Worm (Caenorhabditis elegans) whole organism, midembryonic: ENCODE measurements around the gene sqv-2.

ENCODE experiments used
- T22C8.4 ChIP-seq: fragments of 200-800 bp; sonication (Bioruptor generic); IDR thresholded peaks from 2 replicates; pipeline ENCODE4 v1.3.6; 2022; ENCODE audit warnings: missing genetic modification characterization, missing compliant biosample characterization
- cog-1 ChIP-seq: sonication (generic microtip); optimal IDR thresholded peaks from 2 replicates; lab custom pipeline; 2016; ENCODE audit warnings: missing genetic modification characterization, missing compliant biosample characterization
- flt-1 ChIP-seq: fragments of 200-800 bp; sonication (Bioruptor generic); IDR thresholded peaks from 2 replicates; pipeline ENCODE4 v1.3.6; 2022; ENCODE audit warnings: missing genetic modification characterization, missing compliant biosample characterization
- klf-2 ChIP-seq: fragments of 200-800 bp; sonication (Bioruptor generic); conservative IDR thresholded peaks from 2 replicates; pipeline ENCODE4 v1.3.6; 2022; ENCODE audit warnings: missing genetic modification reagents, missing genetic modification characterization, missing compliant biosample characterization
- ref-1 ChIP-seq: fragments of 200-800 bp; sonication (Bioruptor generic); conservative IDR thresholded peaks from 2 replicates; pipeline ENCODE4 v1.3.6; 2022; ENCODE audit warnings: missing genetic modification reagents, missing genetic modification characterization, missing compliant biosample characterization
- ztf-23 ChIP-seq: fragments of 200-800 bp; sonication (Bioruptor generic); IDR thresholded peaks from 2 replicates; pipeline ENCODE4 v1.3.6; 2022; ENCODE audit warnings: missing genetic modification reagents, missing genetic modification characterization, missing compliant biosample characterization

DNA sequence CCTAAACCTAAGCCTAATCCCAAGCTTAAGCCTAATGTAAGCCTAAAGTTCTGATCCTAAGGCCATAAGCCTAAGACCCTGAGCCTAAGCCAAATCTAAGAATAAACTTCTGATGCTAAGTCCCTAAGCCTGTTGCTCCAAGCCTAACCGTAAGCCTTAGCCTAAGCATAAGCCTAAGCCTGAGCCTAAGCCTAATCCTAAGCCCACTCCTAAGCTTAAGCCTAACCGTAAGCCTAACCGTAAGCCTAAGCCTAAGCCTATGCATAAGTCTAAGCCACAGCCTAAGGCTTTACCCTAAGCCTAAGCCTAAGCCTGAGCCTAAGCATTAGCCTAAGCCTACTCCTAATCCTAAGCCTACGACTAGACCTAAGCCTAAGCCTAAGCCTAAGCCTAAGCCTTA lies 34.9 kb downstream of the sqv-2 start:
- TF ChIP-seq cog-1 (tag; lab: Kevin White, UChicago): no peak
- TF ChIP-seq klf-2 (GFP tag; lab: Robert Waterston, UW): no peak
- no peak for TF ChIP-seq flt-1
- TF ChIP-seq ref-1 (GFP tag; lab: Robert Waterston, UW): no peak
- TF ChIP-seq ztf-23 (GFP tag; lab: Robert Waterston, UW): no peak
- no peak for TF ChIP-seq T22C8.4 (GFP tag; lab: Robert Waterston, UW)
